Worm (Caenorhabditis elegans): Measurements from ENCODE around the gene Y62F5A.9.
A peak's percentile ranks its signal among the peaks of the same experiment; 100 is the strongest.
"Not testable (repeated sequence)": the region's sequence is repeated elsewhere in the genome, so short reads cannot be mapped to it uniquely, and the experiment has no call there.

Gene Y62F5A.9

DNA sequence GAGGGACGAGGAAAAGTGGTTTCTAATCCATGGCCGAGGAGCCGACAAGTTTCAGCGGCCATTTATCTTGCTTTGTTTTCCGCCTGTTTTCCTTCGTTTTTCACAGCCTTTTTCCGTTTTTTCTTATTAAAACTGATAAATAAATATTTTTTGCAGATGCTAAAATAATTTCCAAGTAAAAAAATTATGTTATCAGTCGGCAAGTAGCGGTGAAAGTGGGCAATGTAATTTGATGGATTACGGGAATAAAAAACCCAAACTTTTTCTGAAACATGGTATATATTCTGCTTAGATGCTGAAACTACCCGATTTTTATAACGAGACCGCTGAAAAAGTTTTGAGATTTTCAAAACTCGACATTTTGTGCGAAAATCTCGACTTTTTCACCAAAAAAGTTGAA is 13.3 kb upstream of the Y62F5A.9 start, which contains the start of gene dhgd-1:
dhgd-1 (minus strand) TSS at position 101 of the 400 bp plus-strand sequence.
- TF ChIP-seq B0310.2 (tag; optimal IDR thresholded peaks at IDR 0.05); ets-7 (tag; optimal IDR thresholded peaks at IDR 0.05); pes-1 (GFP tag; IDR thresholded peaks at IDR 0.05): not testable (repeated sequence)

DNA sequence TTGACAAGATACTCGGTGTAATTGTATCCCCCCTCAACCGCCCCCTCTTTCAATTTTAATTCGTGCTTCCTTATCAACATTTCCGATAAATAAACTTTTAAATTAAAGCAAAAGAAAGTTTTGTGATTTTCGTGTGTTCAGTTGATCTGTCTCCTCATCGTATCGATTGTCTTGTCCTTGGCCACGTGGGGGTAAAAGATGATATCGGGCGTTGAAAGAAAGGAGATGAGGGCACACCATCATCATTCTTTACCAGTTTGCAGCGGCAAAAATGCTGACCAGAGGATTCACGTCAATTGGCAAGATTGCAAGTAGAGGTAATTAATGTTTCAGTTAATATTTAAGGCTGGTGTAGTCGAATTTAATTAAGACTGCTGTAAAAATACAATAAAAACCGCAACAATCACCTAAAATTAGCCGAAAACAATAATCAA is 8.6 kb upstream of the Y62F5A.9 start, which contains the start of gene F54D5.7:
F54D5.7 (plus strand) TSS at position 264 of the 434 bp plus-strand sequence.
- TF ChIP-seq F13C5.2 (tag; optimal IDR thresholded peaks at IDR 0.05) (no peak), flt-1 (GFP tag; IDR thresholded peaks at IDR 0.05) (no peak), sea-1 (GFP tag; conservative IDR thresholded peaks at IDR 0.05) (0 out of 2 replicates have a peak, but pooled peaks have one; percentile 66), aly-1 (tag; optimal IDR thresholded peaks at IDR 0.05) (no peak), hmbx-1 (tag; optimal IDR thresholded peaks at IDR 0.05) (peak; percentile 22), ets-7 (tag; optimal IDR thresholded peaks at IDR 0.05) (no peak), tra-4 (tag; optimal IDR thresholded peaks at IDR 0.05) (no peak), ama-1 (optimal IDR thresholded peaks at IDR 0.05) (peak; percentile 77), hmg-4 (GFP tag; optimal IDR thresholded peaks at IDR 0.05) (no peak)

- TF ChIP-seq flt-1 (GFP tag; IDR thresholded peaks at IDR 0.05) (no peak), ets-7 (tag; optimal IDR thresholded peaks at IDR 0.05) (no peak), B0310.2 (tag; optimal IDR thresholded peaks at IDR 0.05) (no peak), hnd-1 (tag; optimal IDR thresholded peaks at IDR 0.05) (no peak)
These were observed 7.3 kb upstream of the Y62F5A.9 start for ce11 chrII:11545952-11546325.

DNA sequence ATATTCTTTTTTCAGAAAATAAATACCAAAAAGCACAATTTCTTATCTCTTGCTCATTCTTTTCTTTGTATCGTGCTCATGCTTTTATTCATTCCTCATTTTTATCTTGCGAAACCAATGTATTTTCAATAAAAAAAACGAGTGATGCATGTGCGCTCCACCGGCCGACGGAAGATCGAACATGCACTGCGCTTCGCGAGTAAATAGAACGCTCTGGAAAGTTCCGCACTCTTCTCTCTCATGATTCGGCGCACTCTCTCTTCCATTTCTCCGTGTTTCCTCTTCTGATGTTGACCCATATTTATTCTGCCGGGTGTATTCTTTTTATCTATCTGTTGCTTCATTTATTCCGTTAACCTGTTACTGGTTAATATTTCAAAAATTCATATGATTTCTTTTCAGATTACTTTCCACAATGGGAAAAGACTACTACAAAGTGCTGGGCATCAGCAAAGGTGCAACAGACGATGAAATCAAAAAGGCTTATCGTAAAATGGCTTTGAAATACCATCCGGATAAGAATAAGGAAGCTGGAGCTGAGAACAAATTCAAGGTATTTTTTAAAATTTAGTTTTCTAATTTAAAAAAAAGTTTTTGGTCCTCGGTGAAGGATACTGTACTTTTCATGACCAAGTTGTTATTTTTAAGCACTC is 6.8 kb upstream of the Y62F5A.9 start, which contains the start of gene dnj-13:
dnj-13 (plus strand) TSS at position 403 of the 653 bp plus-strand sequence.
- no peak for TF ChIP-seq aly-1 (tag; optimal IDR thresholded peaks at IDR 0.05)
- TF ChIP-seq scrt-1 (GFP tag; IDR thresholded peaks at IDR 0.05), result no peak
- peak; percentile 56 for TF ChIP-seq ama-1 (optimal IDR thresholded peaks at IDR 0.05)
- TF ChIP-seq hnd-1 (tag; optimal IDR thresholded peaks at IDR 0.05), result no peak
- no peak for TF ChIP-seq tbx-11 (GFP tag; IDR thresholded peaks at IDR 0.05)
- peak; percentile 81 for TF ChIP-seq F13C5.2 (tag; optimal IDR thresholded peaks at IDR 0.05)
- TF ChIP-seq flt-1 (GFP tag; IDR thresholded peaks at IDR 0.05), result peak; percentile 47; the same call in 1 of the 2 replicates
- peak; percentile 7 for TF ChIP-seq B0310.2 (tag; optimal IDR thresholded peaks at IDR 0.05)
- peak; percentile 68 for TF ChIP-seq hmg-4 (GFP tag; optimal IDR thresholded peaks at IDR 0.05)
- peak; percentile 70; the same call in 1 of the 2 replicates for TF ChIP-seq pes-1 (GFP tag; IDR thresholded peaks at IDR 0.05)
- no peak for TF ChIP-seq ceh-36 (tag; optimal IDR thresholded peaks at IDR 0.05)
- TF ChIP-seq ets-7 (tag; optimal IDR thresholded peaks at IDR 0.05), result no peak
- TF ChIP-seq ceh-13 (GFP tag; optimal IDR thresholded peaks at IDR 0.05), result no peak
- TF ChIP-seq tbx-37 (GFP tag; conservative IDR thresholded peaks at IDR 0.05), result peak; percentile 39; the same call in 1 of the 2 replicates
- peak; percentile 23 for TF ChIP-seq tra-4 (tag; optimal IDR thresholded peaks at IDR 0.05)
- TF ChIP-seq hmbx-1 (tag; optimal IDR thresholded peaks at IDR 0.05), result peak; percentile 3
- TF ChIP-seq sea-1 (GFP tag; conservative IDR thresholded peaks at IDR 0.05), result no peak

DNA sequence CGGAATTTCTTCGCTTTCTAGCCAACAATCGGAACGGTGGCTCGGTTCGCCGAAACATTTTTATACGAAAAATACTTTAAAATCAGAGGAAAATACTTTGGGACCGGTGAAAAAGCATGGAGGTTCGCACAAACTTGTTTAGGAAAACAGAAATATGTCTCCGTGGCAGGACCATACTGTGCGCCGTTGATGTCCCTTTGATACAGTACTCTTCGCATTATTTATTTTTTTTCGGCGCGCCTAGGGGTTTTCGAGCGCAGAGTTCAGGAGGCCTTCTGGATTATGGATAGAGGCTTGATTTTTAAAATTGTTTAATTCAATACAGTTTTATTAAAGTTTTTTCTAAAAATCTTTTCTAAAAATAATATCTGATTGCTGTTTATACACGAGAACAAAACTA is 6.1 kb upstream of the Y62F5A.9 start, which contains the start of gene F54D5.9:
F54D5.9 (minus strand) TSS at position 115 of the 400 bp plus-strand sequence.
- TF ChIP-seq tbx-11 (GFP tag; IDR thresholded peaks at IDR 0.05), result no peak
- no peak for TF ChIP-seq F13C5.2 (tag; optimal IDR thresholded peaks at IDR 0.05)

DNA sequence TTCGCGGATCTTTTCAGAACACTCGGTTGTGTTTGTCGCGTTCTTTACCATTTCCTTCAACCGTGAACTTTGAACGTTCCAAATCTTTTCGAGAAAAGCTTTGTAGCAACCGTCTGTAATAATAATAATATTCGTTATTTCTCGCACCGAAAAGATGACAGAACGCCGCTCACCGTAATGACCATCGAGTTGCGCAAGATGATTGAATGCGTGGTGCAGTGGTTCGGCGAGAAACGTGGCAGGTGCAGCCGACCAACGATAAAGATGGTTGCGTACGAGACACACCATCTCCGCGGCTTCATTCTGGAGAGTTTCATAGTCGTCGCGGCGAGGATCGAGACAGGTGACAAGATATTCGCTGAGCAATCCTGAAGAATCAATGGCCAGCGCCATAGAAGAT is 4.3 kb upstream of the Y62F5A.9 start:
- TF ChIP-seq hmg-4 (GFP tag; optimal IDR thresholded peaks at IDR 0.05) (peak; percentile 38), scrt-1 (GFP tag; IDR thresholded peaks at IDR 0.05) (0 out of 2 replicates have a peak, but pooled peaks have one; percentile 12), flt-1 (GFP tag; IDR thresholded peaks at IDR 0.05) (no peak)

DNA sequence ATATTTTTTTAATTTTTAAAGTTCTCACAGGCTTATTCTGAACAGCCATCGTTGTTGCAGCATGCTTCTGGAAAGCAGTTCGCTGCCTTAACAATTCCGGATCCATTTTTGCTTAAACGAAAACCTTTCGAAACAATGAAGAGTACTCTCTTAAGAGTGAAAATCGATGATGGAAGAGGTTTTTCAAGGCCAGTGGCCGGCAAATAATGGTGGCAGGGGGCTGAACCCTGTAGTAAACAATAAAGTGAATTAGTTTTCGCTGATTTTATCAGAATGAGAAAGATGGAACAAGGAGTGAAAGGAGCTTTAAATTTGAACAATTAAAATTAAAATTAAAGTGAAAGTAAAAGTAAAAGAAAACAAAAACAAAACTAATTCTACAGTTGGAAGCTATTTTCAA is 3.7 kb upstream of the Y62F5A.9 start, which contains the start of gene gtf-2E2:
gtf-2E2 (minus strand) TSS at position 111 of the 400 bp plus-strand sequence.
- TF ChIP-seq hmg-4 (GFP tag; optimal IDR thresholded peaks at IDR 0.05) (no peak), tbx-37 (GFP tag; conservative IDR thresholded peaks at IDR 0.05) (no peak), tbx-11 (GFP tag; IDR thresholded peaks at IDR 0.05) (no peak)

DNA sequence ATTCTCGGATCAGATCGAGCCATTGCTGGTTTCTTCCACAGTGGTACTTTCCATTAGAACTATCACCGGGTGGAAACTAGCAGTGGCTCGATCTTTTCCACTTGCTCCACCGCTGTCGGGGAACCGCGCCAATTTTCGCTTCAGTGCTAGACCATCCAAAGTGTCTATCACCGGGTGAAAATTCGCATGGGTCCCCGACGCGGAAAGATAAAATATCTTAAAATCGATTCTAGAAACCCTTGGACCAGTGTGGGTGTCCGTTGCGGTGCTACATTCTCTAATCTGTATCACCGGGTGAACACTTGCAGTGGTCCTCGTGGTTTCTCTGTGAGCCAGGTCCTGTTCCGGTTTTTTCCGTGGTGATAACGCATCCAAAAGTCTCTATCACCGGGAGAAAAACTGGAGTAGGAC is 1.0 kb downstream of the Y62F5A.9 start:
- TF ChIP-seq tra-4 (tag; optimal IDR thresholded peaks at IDR 0.05), result no peak
- peak; percentile 46; the same call in 1 of the 2 replicates for TF ChIP-seq sea-1 (GFP tag; conservative IDR thresholded peaks at IDR 0.05)
- TF ChIP-seq tbx-11 (GFP tag; IDR thresholded peaks at IDR 0.05), result no peak
- no peak for TF ChIP-seq tbx-37 (GFP tag; conservative IDR thresholded peaks at IDR 0.05)
- peak; percentile 9; the same call in 1 of the 2 replicates for TF ChIP-seq flt-1 (GFP tag; IDR thresholded peaks at IDR 0.05)
- TF ChIP-seq hnd-1 (tag; optimal IDR thresholded peaks at IDR 0.05), result no peak
- peak; percentile 71 for TF ChIP-seq pes-1 (GFP tag; IDR thresholded peaks at IDR 0.05)
- no peak for TF ChIP-seq ceh-13 (GFP tag; optimal IDR thresholded peaks at IDR 0.05)
- TF ChIP-seq F13C5.2 (tag; optimal IDR thresholded peaks at IDR 0.05), result no peak
- TF ChIP-seq hmg-4 (GFP tag; optimal IDR thresholded peaks at IDR 0.05), result peak; percentile 69
- TF ChIP-seq aly-1 (tag; optimal IDR thresholded peaks at IDR 0.05), result no peak
- TF ChIP-seq ets-7 (tag; optimal IDR thresholded peaks at IDR 0.05), result no peak
- TF ChIP-seq hmbx-1 (tag; optimal IDR thresholded peaks at IDR 0.05), result peak; percentile 66
- TF ChIP-seq ceh-36 (tag; optimal IDR thresholded peaks at IDR 0.05), result peak; percentile 32
- TF ChIP-seq B0310.2 (tag; optimal IDR thresholded peaks at IDR 0.05), result peak; percentile 76
- TF ChIP-seq scrt-1 (GFP tag; IDR thresholded peaks at IDR 0.05), result no peak
- TF ChIP-seq ama-1 (optimal IDR thresholded peaks at IDR 0.05), result peak; percentile 98
